Worm (Caenorhabditis elegans) whole organism, midembryonic: ENCODE measurements around the gene nhr-34.

Experiments
- cog-1 ChIP-seq: sonication (generic microtip); optimal IDR thresholded peaks from 2 replicates; lab custom pipeline; 2016; ENCODE audit warnings: missing genetic modification characterization, missing compliant biosample characterization
- flt-1 ChIP-seq: fragments of 200-800 bp; sonication (Bioruptor generic); IDR thresholded peaks from 2 replicates; pipeline ENCODE4 v1.3.6; 2022; ENCODE audit warnings: missing genetic modification characterization, missing compliant biosample characterization
- klf-2 ChIP-seq: fragments of 200-800 bp; sonication (Bioruptor generic); conservative IDR thresholded peaks from 2 replicates; pipeline ENCODE4 v1.3.6; 2022; ENCODE audit warnings: missing genetic modification reagents, missing genetic modification characterization, missing compliant biosample characterization
- med-1 ChIP-seq: sonication (generic microtip); optimal IDR thresholded peaks from 2 replicates; lab custom pipeline; 2017; ENCODE audit warnings: missing genetic modification characterization, mild to moderate bottlenecking, missing compliant biosample characterization, antibody characterized with exemption, missing genetic modification reagents; ENCODE audit not compliant: insufficient read depth
- tab-1 ChIP-seq: fragments of 200-800 bp; sonication (Bioruptor generic); IDR thresholded peaks from 2 replicates; pipeline ENCODE4 v1.3.6; 2022; ENCODE audit warnings: missing genetic modification characterization, missing compliant biosample characterization
- ztf-23 ChIP-seq: fragments of 200-800 bp; sonication (Bioruptor generic); IDR thresholded peaks from 2 replicates; pipeline ENCODE4 v1.3.6; 2022; ENCODE audit warnings: missing genetic modification reagents, missing genetic modification characterization, missing compliant biosample characterization
- ztf-29 ChIP-seq: fragments of 200-800 bp; sonication (Bioruptor generic); IDR thresholded peaks from 2 replicates; pipeline ENCODE4 v1.3.6; 2022; ENCODE audit warnings: missing genetic modification reagents, missing genetic modification characterization, missing compliant biosample characterization

DNA sequence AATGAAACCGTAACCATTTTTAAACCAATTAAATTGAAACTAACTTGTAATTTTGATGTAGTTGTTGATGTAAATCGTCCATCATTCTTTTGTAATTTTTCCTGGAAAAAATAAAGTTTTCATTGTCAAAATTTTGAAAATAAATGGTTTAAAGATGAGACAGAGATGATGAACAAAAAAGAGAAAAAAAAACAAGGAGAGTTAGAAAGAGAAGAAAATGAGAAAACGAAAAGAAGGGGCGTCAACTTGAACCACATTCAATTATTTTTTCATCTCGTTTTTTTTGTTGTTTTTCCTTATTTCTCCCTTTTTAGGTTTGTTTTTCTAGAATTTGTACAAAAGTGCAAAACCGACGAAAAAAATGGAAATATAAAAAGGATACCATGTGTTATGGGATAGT lies at the start of gene nhr-34:
- TF ChIP-seq flt-1 (GFP tag; lab: Robert Waterston, UW) = no peak
- TF ChIP-seq tab-1 (GFP tag; lab: Robert Waterston, UW) = no peak
- TF ChIP-seq ztf-23 = no peak
- no peak for TF ChIP-seq ztf-29
- no peak for TF ChIP-seq klf-2 (GFP tag; lab: Robert Waterston, UW)
- no peak for TF ChIP-seq cog-1 (tag; lab: Kevin White, UChicago)
- TF ChIP-seq med-1 (GFP tag; lab: Kevin White, UChicago) = no peak
